Fruit fly (Drosophila melanogaster) whole organism, wandering third instar larva: ENCODE data around the gene CG10657.

Experiments
- Abd-B ChIP-seq: fragments of >200 bp; optimal IDR thresholded peaks from 2 replicates; lab custom pipeline; 2017; ENCODE audit warnings: missing biosample characterization, missing genetic modification characterization
- GATAd ChIP-seq: sonication (Bioruptor generic); optimal IDR thresholded peaks from 2 replicates; lab custom pipeline; 2016; ENCODE audit warnings: missing biosample characterization, missing genetic modification characterization
- Hnf4 ChIP-seq: fragments of 200-800 bp; sonication (Bioruptor generic); optimal IDR thresholded peaks from 2 replicates; lab custom pipeline; 2016; ENCODE audit warnings: missing biosample characterization, mild to moderate bottlenecking, missing genetic modification characterization
- Jra ChIP-seq: sonication (Bioruptor generic); optimal IDR thresholded peaks from 2 replicates; lab custom pipeline; 2016; ENCODE audit warnings: missing biosample characterization, missing genetic modification characterization
- Mio ChIP-seq: sonication (Bioruptor generic); optimal IDR thresholded peaks from 2 replicates; lab custom pipeline; 2016; ENCODE audit warnings: missing biosample characterization, missing genetic modification characterization
- Myc ChIP-seq: fragments of >200 bp; optimal IDR thresholded peaks from 2 replicates; lab custom pipeline; 2017
- OdsH ChIP-seq: fragments of 200-800 bp; sonication (Bioruptor generic); optimal IDR thresholded peaks from 2 replicates; lab custom pipeline; 2016; ENCODE audit warnings: missing biosample characterization, mild to moderate bottlenecking, missing genetic modification characterization
- br ChIP-seq: fragments of 200-800 bp; sonication (Bioruptor generic); optimal IDR thresholded peaks from 2 replicates; lab custom pipeline; 2016; ENCODE audit warnings: missing biosample characterization, missing genetic modification characterization
- lola ChIP-seq: fragments of >200 bp; optimal IDR thresholded peaks from 2 replicates; lab custom pipeline; 2017; ENCODE audit warnings: missing biosample characterization, missing genetic modification characterization
- pan ChIP-seq: fragments of >200 bp; optimal IDR thresholded peaks from 2 replicates; lab custom pipeline; 2017
- psq ChIP-seq: fragments of 200-800 bp; sonication (Bioruptor generic); optimal IDR thresholded peaks from 3 replicates; lab custom pipeline; 2017; ENCODE audit warnings: missing biosample characterization, mild to moderate bottlenecking, missing genetic modification characterization, moderate library complexity
- rgr ChIP-seq: fragments of 200-800 bp; sonication (Bioruptor generic); optimal IDR thresholded peaks from 3 replicates; lab custom pipeline; 2016; ENCODE audit warnings: missing biosample characterization, mild to moderate bottlenecking, missing genetic modification characterization
- usp ChIP-seq: fragments of >200 bp; optimal IDR thresholded peaks from 2 replicates; lab custom pipeline; 2017; ENCODE audit warnings: missing biosample characterization, missing genetic modification characterization
- woc ChIP-seq: sonication (Bioruptor generic); optimal IDR thresholded peaks from 2 replicates; lab custom pipeline; 2016; ENCODE audit warnings: missing biosample characterization, mild to moderate bottlenecking, missing genetic modification characterization

dm6 chr3L:12469684-12470083, 27.3 kb downstream of the CG10657 start, which contains the start of gene CG32102:
- TF ChIP-seq Abd-B (GFP tag; lab: Kevin White, UChicago) = no peak
- no peak for TF ChIP-seq woc
- TF ChIP-seq usp = no peak
- no peak for TF ChIP-seq rgr (GFP tag; lab: Kevin White, UChicago)
- TF ChIP-seq Myc = no peak
- TF ChIP-seq GATAd (GFP tag; lab: Kevin White, UChicago) = no peak
- no peak for TF ChIP-seq pan (lab: Kevin White, UChicago)
- no peak for TF ChIP-seq OdsH (GFP tag; lab: Kevin White, UChicago)
- TF ChIP-seq Mio (GFP tag; lab: Kevin White, UChicago) = no peak
- TF ChIP-seq psq (GFP tag; lab: Kevin White, UChicago) = no peak
- no peak for TF ChIP-seq lola (GFP tag; lab: Kevin White, UChicago)
- no peak for TF ChIP-seq Hnf4
- TF ChIP-seq Jra (GFP tag; lab: Kevin White, UChicago) = no peak
- TF ChIP-seq br (GFP tag; lab: Kevin White, UChicago) = no peak
